Fruit fly (Drosophila melanogaster) whole organism, embryonic: Measurements from ENCODE around the gene nAChRbeta1.
A peak's percentile ranks its signal among the peaks of the same experiment; 100 is the strongest.

Experiments
- Atf6 ChIP-seq: fragments of 200-800 bp; sonication (Bioruptor generic); IDR thresholded peaks from 2 replicates; pipeline ENCODE4 v1.3.6; 2022; ENCODE audit warnings: missing biosample characterization, missing genetic modification characterization
- CG10543 ChIP-seq: fragments of 200-800 bp; sonication (Bioruptor generic); optimal IDR thresholded peaks from 3 replicates; lab custom pipeline; 2017; ENCODE audit warnings: missing biosample characterization, mild to moderate bottlenecking, missing genetic modification characterization, moderate library complexity
- CG11247 ChIP-seq: fragments of 200-800 bp; sonication (Bioruptor generic); IDR thresholded peaks from 2 replicates; pipeline ENCODE4 v1.3.6; 2022; ENCODE audit warnings: missing biosample characterization, missing genetic modification characterization
- CG11560 ChIP-seq: fragments of 200-800 bp; sonication (Bioruptor generic); IDR thresholded peaks from 3 replicates; pipeline ENCODE4 v1.3.6; 2022; ENCODE audit warnings: missing biosample characterization, missing genetic modification characterization
- CG11695 ChIP-seq: fragments of 200-800 bp; sonication (Bioruptor generic); IDR thresholded peaks from 3 replicates; pipeline ENCODE4 v1.3.6; 2022; ENCODE audit warnings: missing biosample characterization, missing genetic modification characterization
- CG11723 ChIP-seq: fragments of 200-800 bp; sonication (Bioruptor generic); optimal IDR thresholded peaks from 2 replicates; lab custom pipeline; 2017; ENCODE audit warnings: missing biosample characterization, mild to moderate bottlenecking, missing genetic modification characterization
- CG12071 ChIP-seq: fragments of 200-800 bp; sonication (Bioruptor generic); optimal IDR thresholded peaks from 3 replicates; lab custom pipeline; 2018; ENCODE audit warnings: missing biosample characterization, mild to moderate bottlenecking, missing genetic modification characterization
- CG12104 ChIP-seq: fragments of 200-800 bp; sonication (Bioruptor generic); optimal IDR thresholded peaks from 3 replicates; lab custom pipeline; 2016; ENCODE audit warnings: missing biosample characterization, missing genetic modification characterization
- CG12219 ChIP-seq: fragments of 200-800 bp; sonication (Bioruptor generic); optimal IDR thresholded peaks from 3 replicates; lab custom pipeline; 2018; ENCODE audit warnings: missing biosample characterization, mild to moderate bottlenecking, missing genetic modification characterization
- CG13894 ChIP-seq: fragments of 200-800 bp; sonication (Bioruptor generic); optimal IDR thresholded peaks from 3 replicates; lab custom pipeline; 2018; ENCODE audit warnings: missing biosample characterization, mild to moderate bottlenecking, missing genetic modification characterization, moderate library complexity
- CG15514 ChIP-seq: fragments of 200-800 bp; sonication (Bioruptor generic); optimal IDR thresholded peaks from 3 replicates; lab custom pipeline; 2017; ENCODE audit warnings: missing biosample characterization, missing genetic modification characterization, mild to moderate bottlenecking, moderate library complexity, missing genetic modification reagents
- CG17359 ChIP-seq: fragments of 200-800 bp; sonication (Bioruptor generic); optimal IDR thresholded peaks from 3 replicates; lab custom pipeline; 2018; ENCODE audit warnings: missing biosample characterization, mild to moderate bottlenecking, missing genetic modification characterization, moderate library complexity
- CG17802 ChIP-seq: fragments of 200-800 bp; sonication (Bioruptor generic); optimal IDR thresholded peaks from 2 replicates; lab custom pipeline; 2018; ENCODE audit warnings: missing biosample characterization, mild to moderate bottlenecking, missing genetic modification characterization, moderate library complexity
- CG2199 ChIP-seq: fragments of 200-800 bp; sonication (Bioruptor generic); IDR thresholded peaks from 3 replicates; pipeline ENCODE4 v1.3.6; 2022; ENCODE audit warnings: missing biosample characterization, missing genetic modification characterization
- CG3065 ChIP-seq: fragments of 200-800 bp; sonication (Bioruptor generic); optimal IDR thresholded peaks from 2 replicates; lab custom pipeline; 2016; ENCODE audit warnings: missing biosample characterization, missing genetic modification characterization
- CG31365 ChIP-seq: fragments of 200-800 bp; sonication (Bioruptor generic); optimal IDR thresholded peaks from 2 replicates; lab custom pipeline; 2018; ENCODE audit warnings: missing biosample characterization, mild to moderate bottlenecking, missing genetic modification characterization
- CG32532 ChIP-seq: fragments of 200-800 bp; sonication (Bioruptor generic); IDR thresholded peaks from 2 replicates; pipeline ENCODE4 v1.3.6; 2022; ENCODE audit warnings: missing biosample characterization, missing genetic modification characterization
- CG3726 ChIP-seq: fragments of 200-800 bp; sonication (Bioruptor generic); IDR thresholded peaks from 3 replicates; pipeline ENCODE4, ENCODE4 v1.3.6; 2022; ENCODE audit warnings: missing biosample characterization, missing genetic modification characterization
- CG5245 ChIP-seq: fragments of 200-800 bp; sonication (Bioruptor generic); optimal IDR thresholded peaks from 3 replicates; lab custom pipeline; 2016; ENCODE audit warnings: missing biosample characterization, missing genetic modification characterization
- CG6791 ChIP-seq: fragments of 200-800 bp; sonication (Bioruptor generic); IDR thresholded peaks from 3 replicates; pipeline ENCODE4 v1.3.6; 2022; ENCODE audit warnings: missing biosample characterization, missing genetic modification characterization; ENCODE audit not compliant: partially characterized antibody
- CG7928 ChIP-seq: fragments of 200-800 bp; sonication (Bioruptor generic); optimal IDR thresholded peaks from 2 replicates; lab custom pipeline; 2017; ENCODE audit warnings: missing biosample characterization, mild to moderate bottlenecking, missing genetic modification characterization
- Ets65A ChIP-seq: fragments of 200-800 bp; sonication (Bioruptor generic); peaks from one replicate; lab custom pipeline; 2016; ENCODE audit warnings: missing biosample characterization, missing genetic modification characterization
- HLH4C ChIP-seq: fragments of 200-800 bp; sonication (Bioruptor generic); IDR thresholded peaks from 3 replicates; pipeline ENCODE4 v1.3.6; 2022; ENCODE audit warnings: missing biosample characterization, missing genetic modification characterization; ENCODE audit not compliant: partially characterized antibody
- Hr3 ChIP-seq: fragments of 200-800 bp; sonication (Bioruptor generic); optimal IDR thresholded peaks from 3 replicates; lab custom pipeline; 2016; ENCODE audit warnings: missing biosample characterization, missing genetic modification characterization
- Pdp1 ChIP-seq, 2 experiments: fragments of 200-800 bp; sonication (Bioruptor generic); optimal IDR thresholded peaks; 3 replicates each; lab custom pipeline; 2016; ENCODE audit warnings: missing biosample characterization in 2 of 2, missing genetic modification characterization in 2 of 2, mild to moderate bottlenecking in 1 of 2, moderate library complexity in 1 of 2
- Poxn ChIP-seq: fragments of 200-800 bp; sonication (Bioruptor generic); IDR thresholded peaks from 2 replicates; pipeline ENCODE4 v1.3.6; 2022; ENCODE audit warnings: missing biosample characterization, missing genetic modification characterization
- gfzf ChIP-seq: fragments of 200-800 bp; sonication (Bioruptor generic); optimal IDR thresholded peaks from 2 replicates; lab custom pipeline; 2016; ENCODE audit warnings: missing biosample characterization, mild to moderate bottlenecking, missing genetic modification characterization, moderate library complexity
- gro ChIP-seq: fragments of 200-800 bp; sonication (Bioruptor generic); optimal IDR thresholded peaks from 2 replicates; lab custom pipeline; 2016; ENCODE audit warnings: missing biosample characterization, missing genetic modification characterization
- gsb ChIP-seq: fragments of 200-800 bp; sonication (Bioruptor generic); IDR thresholded peaks from 2 replicates; pipeline ENCODE4 v1.3.6; 2022; ENCODE audit warnings: missing biosample characterization, missing genetic modification characterization
- ham ChIP-seq: fragments of 200-800 bp; sonication (Bioruptor generic); IDR thresholded peaks from 2 replicates; pipeline ENCODE4 v1.3.6; 2022; ENCODE audit warnings: missing biosample characterization, missing genetic modification characterization
- her ChIP-seq: fragments of 200-800 bp; sonication (Bioruptor generic); optimal IDR thresholded peaks from 2 replicates; lab custom pipeline; 2016; ENCODE audit warnings: missing biosample characterization, missing genetic modification characterization
- kay ChIP-seq: fragments of 200-800 bp; sonication (Bioruptor generic); optimal IDR thresholded peaks from 2 replicates; lab custom pipeline; 2016; ENCODE audit warnings: missing biosample characterization, missing genetic modification characterization
- knrl ChIP-seq: fragments of 200-800 bp; sonication (Bioruptor generic); IDR thresholded peaks from 3 replicates; pipeline ENCODE4 v1.3.6; 2022; ENCODE audit warnings: missing biosample characterization, missing genetic modification characterization; ENCODE audit not compliant: partially characterized antibody
- lilli ChIP-seq: fragments of 200-800 bp; sonication (Bioruptor generic); optimal IDR thresholded peaks from 3 replicates; lab custom pipeline; 2016; ENCODE audit warnings: missing biosample characterization, missing genetic modification characterization
- mirr ChIP-seq: fragments of 200-800 bp; sonication (Bioruptor generic); optimal IDR thresholded peaks from 3 replicates; lab custom pipeline; 2018; ENCODE audit warnings: missing biosample characterization, mild to moderate bottlenecking, missing genetic modification characterization
- nerfin-1 ChIP-seq: fragments of 200-800 bp; sonication (Bioruptor generic); optimal IDR thresholded peaks from 3 replicates; lab custom pipeline; 2019; ENCODE audit warnings: missing biosample characterization, mild to moderate bottlenecking, missing genetic modification characterization, moderate library complexity
- nom ChIP-seq: fragments of 200-800 bp; sonication (Bioruptor generic); optimal IDR thresholded peaks from 2 replicates; lab custom pipeline; 2017; ENCODE audit warnings: missing biosample characterization, missing genetic modification characterization, mild to moderate bottlenecking, moderate library complexity, missing genetic modification reagents
- otp ChIP-seq: fragments of 200-800 bp; sonication (Bioruptor generic); IDR thresholded peaks from 3 replicates; pipeline ENCODE4, ENCODE4 v1.3.6; 2022; ENCODE audit warnings: missing biosample characterization, missing genetic modification characterization
- pzg ChIP-seq: fragments of 200-800 bp; sonication (Bioruptor generic); optimal IDR thresholded peaks from 3 replicates; lab custom pipeline; 2018; ENCODE audit warnings: missing biosample characterization, mild to moderate bottlenecking, missing genetic modification characterization, moderate library complexity
- rib ChIP-seq: fragments of 200-800 bp; sonication (Bioruptor generic); IDR thresholded peaks from 2 replicates; pipeline ENCODE4 v1.3.6; 2022; ENCODE audit warnings: missing biosample characterization, missing genetic modification characterization
- sqz ChIP-seq: fragments of 200-800 bp; sonication (Bioruptor generic); optimal IDR thresholded peaks from 3 replicates; lab custom pipeline; 2018; ENCODE audit warnings: missing biosample characterization, mild to moderate bottlenecking, missing genetic modification characterization
- sr ChIP-seq: fragments of 200-800 bp; sonication (Bioruptor generic); IDR thresholded peaks from 3 replicates; pipeline ENCODE4 v1.3.6; 2022; ENCODE audit warnings: missing biosample characterization, missing genetic modification characterization

nAChRbeta1 gene

DNA sequence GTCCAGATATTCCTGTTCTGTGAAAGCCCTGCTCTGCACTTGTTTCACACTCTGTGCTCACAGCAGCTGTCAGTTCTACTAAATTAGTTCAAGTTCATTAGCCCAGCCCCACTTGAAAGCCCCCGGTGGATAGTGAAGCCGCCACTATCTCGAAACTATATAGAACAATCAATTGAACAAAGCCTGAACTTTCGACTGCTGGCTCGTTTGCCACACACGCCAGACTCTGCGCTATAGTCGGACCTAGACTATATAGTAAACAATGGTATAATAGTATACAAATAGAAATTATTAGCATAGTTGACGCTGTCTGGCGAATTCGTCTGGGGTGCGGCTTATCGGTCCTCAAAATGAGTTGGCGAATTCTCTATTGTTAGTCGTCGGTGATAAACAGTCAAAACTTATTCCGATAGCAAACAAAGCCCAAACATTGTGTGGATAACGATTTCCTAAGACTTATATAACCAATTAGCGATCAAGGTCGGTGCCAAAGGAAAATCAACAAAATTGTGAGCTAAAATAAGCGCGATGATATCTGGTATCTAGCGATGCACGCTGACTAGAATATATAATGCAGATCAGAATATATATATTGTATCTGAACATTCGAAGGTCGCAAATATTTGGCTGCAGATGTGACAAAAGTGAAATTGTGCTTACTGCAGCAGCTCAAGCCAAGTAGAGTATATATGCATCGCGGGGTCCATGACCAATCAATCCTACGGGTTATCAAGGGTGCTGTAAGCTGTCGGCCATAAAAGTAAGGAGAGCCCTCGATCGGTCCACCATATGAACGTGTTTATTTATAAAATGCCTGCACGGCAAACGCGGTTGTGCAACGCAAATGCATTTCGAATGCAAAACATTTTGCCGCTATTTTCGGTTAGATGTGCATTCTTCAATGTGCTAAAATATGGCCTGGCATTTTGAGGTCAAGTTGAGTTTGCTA lies 13.5 kb upstream of the nAChRbeta1 start (continued):
- TF ChIP-seq CG13894 (tag; lab: Kevin White, UChicago) (peak; percentile 87), CG11723 (GFP tag; lab: Kevin White, UChicago) (no peak), CG12104 (no peak), CG17802 (tag; lab: Kevin White, UChicago) (no peak), sqz (GFP tag; lab: Kevin White, UChicago) (no peak), CG12219 (GFP tag; lab: Kevin White, UChicago) (no peak), CG32532 (GFP tag; lab: Robert Waterston, UW) (no peak), ham (GFP tag; lab: Robert Waterston, UW) (no peak), Atf6 (GFP tag; lab: Robert Waterston, UW) (no peak), kay (no peak), mirr (peak; percentile 35), CG15514 (GFP tag; lab: Kevin White, UChicago) (peak; percentile 6), Poxn (GFP tag; lab: Robert Waterston, UW) (no peak), gsb (GFP tag; lab: Robert Waterston, UW) (no peak), CG11560 (no peak), nerfin-1 (tag; lab: Kevin White, UChicago) (no peak), her (GFP tag; lab: Kevin White, UChicago) (no peak), Hr3 (GFP tag; lab: Kevin White, UChicago) (no peak), CG11247 (GFP tag; lab: Robert Waterston, UW) (no peak), rib (GFP tag; lab: Robert Waterston, UW) (peak; percentile 41; the same call in 1 of the 2 replicates), HLH4C (no peak), CG11695 (GFP tag; lab: Robert Waterston, UW) (no peak), CG10543 (peak; percentile 63), CG3726 (GFP tag; lab: Robert Waterston, UW) (no peak), gro (GFP tag; lab: Kevin White, UChicago) (no peak), CG12071 (GFP tag; lab: Kevin White, UChicago) (no peak), CG6791 (GFP tag; lab: Robert Waterston, UW) (no peak), lilli (no peak)
- TF ChIP-seq, all 482 proteins: peak for 19

DNA sequence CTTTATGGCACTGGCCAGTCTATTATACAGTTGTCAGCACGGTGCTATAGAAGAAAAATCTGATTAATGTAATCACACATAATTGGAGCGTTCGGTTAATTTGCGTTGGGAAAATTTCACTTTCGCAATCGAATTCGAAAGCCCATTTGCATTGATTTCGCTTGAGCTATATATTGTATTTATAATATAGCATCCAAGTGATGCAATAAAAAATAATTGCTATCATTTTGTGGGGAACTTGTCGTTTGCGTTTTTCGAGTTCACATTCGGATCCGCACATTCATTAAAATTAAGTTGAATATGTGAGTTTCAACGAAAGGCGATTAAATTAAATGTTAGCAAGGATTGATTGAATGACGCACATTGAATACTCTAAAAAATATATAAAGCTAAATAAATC lies 12.1 kb upstream of the nAChRbeta1 start:
- no peak for TF ChIP-seq CG31365 (tag; lab: Kevin White, UChicago)
- TF ChIP-seq nom, result no peak
- TF ChIP-seq CG5245, result no peak
- no peak for TF ChIP-seq CG2199 (GFP tag; lab: Robert Waterston, UW)
- TF ChIP-seq CG17359 (tag; lab: Kevin White, UChicago), result no peak
- no peak for TF ChIP-seq otp (GFP tag; lab: Robert Waterston, UW)
- no peak for TF ChIP-seq CG7928 (GFP tag; lab: Kevin White, UChicago)

DNA sequence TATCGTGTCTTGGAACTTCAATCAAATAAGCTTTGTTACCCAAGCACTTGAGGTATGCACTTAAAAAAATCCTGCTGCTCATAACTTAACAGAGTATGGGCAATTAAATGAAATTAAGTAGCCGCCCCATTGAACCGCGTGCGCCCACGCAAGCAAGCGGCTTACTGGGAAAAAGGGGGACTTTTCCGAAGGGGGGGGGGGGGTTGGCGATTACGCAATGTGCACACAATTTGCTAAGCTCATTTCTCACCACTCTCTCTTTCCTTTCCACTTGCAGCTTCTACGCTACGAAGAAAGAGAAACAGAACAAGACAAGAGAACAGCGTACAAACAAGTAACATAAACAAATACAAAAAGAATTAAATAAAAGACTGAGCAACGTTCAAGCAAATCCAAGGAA lies 11.6 kb upstream of the nAChRbeta1 start:
- TF ChIP-seq Pdp1 (GFP tag; optimal IDR thresholded peaks at IDR 0.05; lab: Kevin White, UChicago), result peak in 1 of 2 experiments; percentile 62
- TF ChIP-seq gfzf (GFP tag; lab: Kevin White, UChicago), result no peak
- peak; percentile 86 for TF ChIP-seq Ets65A (GFP tag; lab: Kevin White, UChicago)
- no peak for TF ChIP-seq knrl (GFP tag; lab: Robert Waterston, UW)
- TF ChIP-seq sr (GFP tag; lab: Robert Waterston, UW), result peak; percentile 48; the same call in 1 of the 3 replicates
- no peak for TF ChIP-seq CG3065 (GFP tag; lab: Kevin White, UChicago)
- no peak for TF ChIP-seq pzg
